Fruit fly (Drosophila melanogaster) S2 (cell line): Measurements from ENCODE around the gene Nlg4.

ENCODE experiments used
- CG8478 ChIP-seq: fragments of >200 bp; optimal IDR thresholded peaks from 2 replicates; lab custom pipeline; 2018
- CTCF ChIP-seq, 2 experiments: fragments of >200 bp; optimal IDR thresholded peaks; 2 replicates each; lab custom pipeline; 2018

DNA sequence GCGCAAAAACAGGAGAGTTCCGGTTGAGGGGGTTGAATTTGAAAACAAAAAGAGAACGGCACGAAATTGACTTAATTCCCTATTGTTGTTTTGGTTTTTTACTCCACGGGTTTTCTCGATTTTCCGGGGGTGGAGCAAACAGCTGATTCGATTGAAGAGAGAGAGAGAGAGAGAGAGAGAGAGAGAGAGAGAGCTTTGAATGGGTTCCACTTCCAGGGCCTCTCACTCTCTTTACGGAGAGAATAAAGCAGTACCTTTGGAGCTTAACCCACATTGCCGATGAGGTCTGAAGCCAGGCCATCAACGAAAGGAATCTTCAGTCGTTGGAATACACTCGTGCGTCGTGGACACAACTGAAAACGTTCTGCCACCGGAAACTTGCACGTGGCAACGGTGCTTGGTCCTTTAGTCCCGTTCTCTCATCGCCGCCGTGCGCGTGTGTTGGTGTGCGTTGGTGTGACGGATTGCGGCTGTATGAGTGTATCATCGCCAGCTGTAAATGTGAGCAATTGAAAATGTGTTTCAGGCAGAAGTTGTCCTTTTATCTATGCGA lies at the start of gene Nlg4:
- TF ChIP-seq CG8478: no peak
- no peak for TF ChIP-seq CTCF (optimal IDR thresholded peaks at IDR 0.05; lab: Kevin White, UChicago)
